Fruit fly (Drosophila melanogaster) whole organism, wandering third instar larva: ENCODE measurements around the gene CG1801.

Experiments
- Abd-B ChIP-seq: fragments of >200 bp; optimal IDR thresholded peaks from 2 replicates; lab custom pipeline; 2017; ENCODE audit warnings: missing biosample characterization, missing genetic modification characterization
- Dfd ChIP-seq: fragments of >200 bp; optimal IDR thresholded peaks from 2 replicates; lab custom pipeline; 2017; ENCODE audit warnings: missing biosample characterization, missing genetic modification characterization
- Rel ChIP-seq, 2 experiments: fragments of 200-800 bp; sonication (Bioruptor generic) in 1 of 2; optimal IDR thresholded peaks; 2 replicates in 1 of 2; 3 replicates in 1 of 2; lab custom pipeline; 2016 to 2019; ENCODE audit warnings: mild to moderate bottlenecking in 2 of 2, missing biosample characterization in 2 of 2, missing genetic modification characterization in 2 of 2, moderate library complexity in 1 of 2
- Sp1 ChIP-seq: fragments of 200-800 bp; sonication (Bioruptor generic); optimal IDR thresholded peaks from 3 replicates; lab custom pipeline; 2019; ENCODE audit warnings: missing biosample characterization, mild to moderate bottlenecking, missing genetic modification characterization, moderate library complexity
- fru ChIP-seq: fragments of 200-800 bp; sonication (Bioruptor generic); optimal IDR thresholded peaks from 3 replicates; lab custom pipeline; 2016; ENCODE audit warnings: missing biosample characterization, mild to moderate bottlenecking, missing genetic modification characterization
- pan ChIP-seq: fragments of >200 bp; optimal IDR thresholded peaks from 2 replicates; lab custom pipeline; 2017

DNA sequence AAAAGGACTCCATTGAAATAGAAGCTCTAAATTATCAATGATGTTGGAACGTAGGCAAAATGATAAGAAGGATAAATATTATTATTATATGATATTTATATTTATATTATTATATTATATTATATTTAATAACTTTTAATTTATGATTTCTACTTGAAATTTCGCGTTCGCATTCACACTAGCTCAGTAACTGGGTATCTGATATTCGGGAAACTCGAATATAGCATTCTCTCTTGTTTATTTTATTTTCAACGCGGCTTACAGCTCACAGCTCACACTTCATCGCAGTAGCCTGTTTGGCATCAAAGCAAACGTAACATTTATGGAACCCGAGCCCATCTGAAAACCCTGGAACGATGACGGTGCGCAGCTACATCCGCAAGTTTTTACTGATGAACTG lies 32.3 kb downstream of the CG1801 start, which contains the start of gene CG1494:
- TF ChIP-seq Rel (GFP tag; optimal IDR thresholded peaks at IDR 0.05; lab: Kevin White, UChicago) (no peak), Rel (tag; optimal IDR thresholded peaks at IDR 0.05; lab: Kevin White, UChicago) (no peak), pan (lab: Kevin White, UChicago) (no peak), Abd-B (GFP tag; lab: Kevin White, UChicago) (no peak), Dfd (GFP tag; lab: Kevin White, UChicago) (no peak), fru (GFP tag; lab: Kevin White, UChicago) (no peak), Sp1 (no peak)
